Fruit fly (Drosophila melanogaster): ENCODE data around the gene CG1737.
A peak's percentile ranks its signal among the peaks of the same experiment; 100 is the strongest.

Gene CG1737

DNA sequence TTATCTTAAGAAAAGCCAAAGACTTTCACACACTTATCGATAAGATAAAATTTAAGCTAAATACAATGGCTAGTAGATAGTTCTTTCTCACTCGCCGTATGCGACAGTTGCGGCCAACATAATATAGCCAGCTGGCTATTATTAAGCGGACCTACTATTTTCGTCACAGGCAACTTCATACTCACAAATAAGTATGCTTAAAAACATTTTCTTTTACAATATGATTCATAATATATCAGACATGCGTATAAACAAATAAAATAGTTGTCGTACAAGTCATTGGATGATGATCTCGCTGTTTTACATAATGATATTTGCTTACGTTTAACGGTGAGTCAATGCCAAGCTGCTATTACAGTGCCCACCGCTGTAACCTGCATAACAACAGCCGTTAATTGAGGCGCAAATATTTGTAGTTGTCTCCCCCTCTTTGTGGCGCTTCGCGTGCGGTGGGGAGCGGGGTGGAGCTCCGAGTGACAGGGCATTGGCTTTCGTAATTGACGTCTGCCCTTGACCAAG is 24.1 kb upstream of the CG1737 start (continued):
- TF ChIP-seq CG10565 (GFP tag; optimal IDR thresholded peaks at IDR 0.05): no peak
- TF ChIP-seq ash1 (GFP tag; optimal IDR thresholded peaks at IDR 0.05): no peak
- no peak for TF ChIP-seq Scr (GFP tag; IDR thresholded peaks at IDR 0.05; ENCODE audit: partially characterized antibody)
- TF ChIP-seq Sox102F (GFP tag; optimal IDR thresholded peaks at IDR 0.05): peak; percentile 61
- TF ChIP-seq CG2202 (tag; optimal IDR thresholded peaks at IDR 0.05): peak; percentile 2
- TF ChIP-seq E2f2 (GFP tag; IDR thresholded peaks at IDR 0.05): peak; percentile 34; the same call in 1 of the 2 replicates
- TF ChIP-seq bcd (GFP tag; optimal IDR thresholded peaks at IDR 0.05): peak; percentile 78
- TF ChIP-seq CG15696 (tag; optimal IDR thresholded peaks at IDR 0.05): peak; percentile 42
- peak; percentile 57 for TF ChIP-seq CG18262 (tag; optimal IDR thresholded peaks at IDR 0.05)
- peak; percentile 77 for TF ChIP-seq dysf (GFP tag; IDR thresholded peaks at IDR 0.05)
- TF ChIP-seq slp2 (GFP tag; optimal IDR thresholded peaks at IDR 0.05): peak; percentile 15
- peak; percentile 60 for TF ChIP-seq CG6254 (GFP tag; optimal IDR thresholded peaks at IDR 0.05)
- no peak for TF ChIP-seq bigmax (GFP tag; optimal IDR thresholded peaks at IDR 0.05)
- TF ChIP-seq salm (tag; optimal IDR thresholded peaks at IDR 0.05): peak; percentile 64
- no peak for TF ChIP-seq cas (GFP tag; IDR thresholded peaks at IDR 0.05)
- no peak for TF ChIP-seq Hr39 (optimal IDR thresholded peaks at IDR 0.05)
- peak; percentile 3 for TF ChIP-seq CG4617 (GFP tag; optimal IDR thresholded peaks at IDR 0.05; ENCODE audit: borderline replicate concordance)
- no peak for TF ChIP-seq CG4404 (GFP tag; IDR thresholded peaks at IDR 0.05)
- no peak for TF ChIP-seq gt (GFP tag; IDR thresholded peaks at IDR 0.05)
- TF ChIP-seq E2f1 (GFP tag; IDR thresholded peaks at IDR 0.05): peak; percentile 54
- no peak for TF ChIP-seq CG3726 (GFP tag; IDR thresholded peaks at IDR 0.05)
- TF ChIP-seq CG8359 (GFP tag; optimal IDR thresholded peaks at IDR 0.05; ENCODE audit: borderline replicate concordance): peak; percentile 51
- TF ChIP-seq CG9437 (GFP tag; optimal IDR thresholded peaks at IDR 0.05): peak; percentile 58
- peak; percentile 29 for TF ChIP-seq CG10654 (GFP tag; optimal IDR thresholded peaks at IDR 0.05)
- no peak for TF ChIP-seq CG4730 (GFP tag; IDR thresholded peaks at IDR 0.05)
- TF ChIP-seq CkIIα-i1 (GFP tag; IDR thresholded peaks at IDR 0.05): no peak
- peak; percentile 47 for TF ChIP-seq run (tag; optimal IDR thresholded peaks at IDR 0.05)
- 0 out of 3 replicates have a peak, but pooled peaks have one; percentile 51 for TF ChIP-seq CG11093 (GFP tag; IDR thresholded peaks at IDR 0.05)
- peak; percentile 40 for TF ChIP-seq ems (GFP tag; optimal IDR thresholded peaks at IDR 0.05)
- no peak for TF ChIP-seq Ravus (GFP tag; IDR thresholded peaks at IDR 0.05)
- peak; percentile 8 for TF ChIP-seq Bdp1 (GFP tag; optimal IDR thresholded peaks at IDR 0.05)
- TF ChIP-seq CG34422 (GFP tag; IDR thresholded peaks at IDR 0.05): peak; percentile 62
- no peak for TF ChIP-seq Hey (tag; optimal IDR thresholded peaks at IDR 0.05)
- TF ChIP-seq sc (optimal IDR thresholded peaks at IDR 0.05): no peak
- TF ChIP-seq sc (GFP tag; optimal IDR thresholded peaks at IDR 0.05): peak; percentile 34
- peak; percentile 55 for TF ChIP-seq CG12104 (GFP tag; optimal IDR thresholded peaks at IDR 0.05)
- TF ChIP-seq Sin3A (optimal IDR thresholded peaks at IDR 0.05): no peak
- no peak for TF ChIP-seq BEAF-32 (GFP tag; optimal IDR thresholded peaks at IDR 0.05)
- peak; percentile 45 for TF ChIP-seq CG13775 (GFP tag; optimal IDR thresholded peaks at IDR 0.05)
- peak; percentile 7 for TF ChIP-seq Nf-YB (GFP tag; optimal IDR thresholded peaks at IDR 0.05)
- TF ChIP-seq CG12299 (tag; optimal IDR thresholded peaks at IDR 0.05): peak; percentile 52
- TF ChIP-seq phol (tag; optimal IDR thresholded peaks at IDR 0.05): peak; percentile 74
- TF ChIP-seq CG6683 (GFP tag; optimal IDR thresholded peaks at IDR 0.05): peak; percentile 37
- TF ChIP-seq Doc2 (GFP tag; IDR thresholded peaks at IDR 0.05): 0 out of 2 replicates have a peak, but pooled peaks have one; percentile 6
- TF ChIP-seq Stat92E (GFP tag; optimal IDR thresholded peaks at IDR 0.05): no peak
- TF ChIP-seq pfk (GFP tag; optimal IDR thresholded peaks at IDR 0.05): no peak
- TF ChIP-seq bab2 (GFP tag; optimal IDR thresholded peaks at IDR 0.05): peak; percentile 57
- peak; percentile 26 for TF ChIP-seq chn (GFP tag; optimal IDR thresholded peaks at IDR 0.05)
- peak; percentile 79 for TF ChIP-seq CG11504 (tag; optimal IDR thresholded peaks at IDR 0.05)
- TF ChIP-seq Adf1 (GFP tag; IDR thresholded peaks at IDR 0.05): no peak
- no peak; the same call in 2 of the 3 replicates for TF ChIP-seq croc (GFP tag; conservative IDR thresholded peaks at IDR 0.05)
